Fruit fly (Drosophila melanogaster): Measurements from ENCODE around the gene PNUTS.

dm6 chr2L:868961-869360 lies 1.3 kb upstream of the PNUTS start:
- TF ChIP-seq CTCF (optimal IDR thresholded peaks at IDR 0.05) = no peak
- TF ChIP-seq CG8478 (optimal IDR thresholded peaks at IDR 0.05) = no peak

Measured in S2 (cell line).